Fruit fly (Drosophila melanogaster) whole organism, embryonic: ENCODE data around the gene CG17118.
A peak's percentile ranks its signal among the peaks of the same experiment; 100 is the strongest.

Experiments used
- Adf1 ChIP-seq: fragments of 200-800 bp; sonication (Bioruptor generic); IDR thresholded peaks from 2 replicates; pipeline ENCODE4 v1.3.6; 2022; ENCODE audit warnings: missing biosample characterization, missing genetic modification characterization
- B-H1 ChIP-seq: fragments of 200-800 bp; sonication (Bioruptor generic); IDR thresholded peaks from 3 replicates; pipeline ENCODE4 v1.3.6; 2022; ENCODE audit warnings: missing biosample characterization, missing genetic modification characterization
- B-H2 ChIP-seq: fragments of 200-800 bp; sonication (Bioruptor generic); optimal IDR thresholded peaks from 2 replicates; lab custom pipeline; 2018; ENCODE audit warnings: missing biosample characterization, mild to moderate bottlenecking, missing genetic modification characterization
- CG10565 ChIP-seq: fragments of 200-800 bp; sonication (Bioruptor generic); optimal IDR thresholded peaks from 3 replicates; lab custom pipeline; 2016; ENCODE audit warnings: missing biosample characterization, mild to moderate bottlenecking, missing genetic modification characterization
- CG11093 ChIP-seq: fragments of 200-800 bp; sonication (Bioruptor generic); IDR thresholded peaks from 3 replicates; pipeline ENCODE4 v1.3.6; 2022; ENCODE audit warnings: missing biosample characterization, missing genetic modification characterization
- CG11456 ChIP-seq: fragments of 200-800 bp; sonication (Bioruptor generic); IDR thresholded peaks from 3 replicates; pipeline ENCODE4 v1.3.6; 2022; ENCODE audit warnings: missing biosample characterization, missing genetic modification characterization
- CG11723 ChIP-seq: fragments of 200-800 bp; sonication (Bioruptor generic); optimal IDR thresholded peaks from 2 replicates; lab custom pipeline; 2017; ENCODE audit warnings: missing biosample characterization, mild to moderate bottlenecking, missing genetic modification characterization
- CG12071 ChIP-seq: fragments of 200-800 bp; sonication (Bioruptor generic); optimal IDR thresholded peaks from 3 replicates; lab custom pipeline; 2018; ENCODE audit warnings: missing biosample characterization, mild to moderate bottlenecking, missing genetic modification characterization
- CG12219 ChIP-seq: fragments of 200-800 bp; sonication (Bioruptor generic); optimal IDR thresholded peaks from 3 replicates; lab custom pipeline; 2018; ENCODE audit warnings: missing biosample characterization, mild to moderate bottlenecking, missing genetic modification characterization
- CG12236 ChIP-seq: fragments of 200-800 bp; sonication (Bioruptor generic); optimal IDR thresholded peaks from 2 replicates; lab custom pipeline; 2016; ENCODE audit warnings: missing biosample characterization, missing genetic modification characterization
- CG14050 ChIP-seq: fragments of 200-800 bp; sonication (Bioruptor generic); IDR thresholded peaks from 3 replicates; pipeline ENCODE4 v1.3.6; 2022; ENCODE audit warnings: missing biosample characterization, missing genetic modification characterization
- CG16813 ChIP-seq: fragments of 200-800 bp; sonication (Bioruptor generic); IDR thresholded peaks from 3 replicates; pipeline ENCODE4 v1.3.6; 2022; ENCODE audit warnings: missing biosample characterization, missing genetic modification characterization; ENCODE audit not compliant: partially characterized antibody
- CG17612 ChIP-seq: fragments of 200-800 bp; sonication (Bioruptor generic); IDR thresholded peaks from 2 replicates; pipeline ENCODE4 v1.3.6; 2022; ENCODE audit warnings: missing biosample characterization, missing genetic modification characterization
- CG18476 ChIP-seq: fragments of 200-800 bp; sonication (Bioruptor generic); optimal IDR thresholded peaks from 2 replicates; lab custom pipeline; 2016; ENCODE audit warnings: missing biosample characterization, mild to moderate bottlenecking, missing genetic modification characterization
- CG18619 ChIP-seq: fragments of 200-800 bp; sonication (Bioruptor generic); optimal IDR thresholded peaks from 3 replicates; lab custom pipeline; 2017; ENCODE audit warnings: missing biosample characterization, mild to moderate bottlenecking, missing genetic modification characterization
- CG2712 ChIP-seq: fragments of 200-800 bp; optimal IDR thresholded peaks from 3 replicates; lab custom pipeline; 2019; ENCODE audit warnings: missing biosample characterization, mild to moderate bottlenecking, missing genetic modification characterization, moderate library complexity
- CG31365 ChIP-seq: fragments of 200-800 bp; sonication (Bioruptor generic); optimal IDR thresholded peaks from 2 replicates; lab custom pipeline; 2018; ENCODE audit warnings: missing biosample characterization, mild to moderate bottlenecking, missing genetic modification characterization
- CG3847 ChIP-seq: fragments of 200-800 bp; sonication (Bioruptor generic); IDR thresholded peaks from 2 replicates; pipeline ENCODE4 v1.3.6; 2022; ENCODE audit warnings: missing biosample characterization, missing genetic modification characterization
- CG4820 ChIP-seq: fragments of 200-800 bp; sonication (Bioruptor generic); optimal IDR thresholded peaks from 3 replicates; lab custom pipeline; 2016; ENCODE audit warnings: missing biosample characterization, missing genetic modification characterization
- CG7556 ChIP-seq: fragments of 200-800 bp; sonication (Bioruptor generic); optimal IDR thresholded peaks from 2 replicates; lab custom pipeline; 2017; ENCODE audit warnings: missing biosample characterization, mild to moderate bottlenecking, missing genetic modification characterization
- CG9215 ChIP-seq: fragments of 200-800 bp; sonication (Bioruptor generic); IDR thresholded peaks from 2 replicates; pipeline ENCODE4 v1.3.6; 2022; ENCODE audit warnings: missing biosample characterization, missing genetic modification characterization
- CG9932 ChIP-seq: fragments of 200-800 bp; sonication (Bioruptor generic); IDR thresholded peaks from 2 replicates; pipeline ENCODE4 v1.3.6; 2022; ENCODE audit warnings: missing biosample characterization, missing genetic modification characterization
- Hr3 ChIP-seq: fragments of 200-800 bp; sonication (Bioruptor generic); optimal IDR thresholded peaks from 3 replicates; lab custom pipeline; 2016; ENCODE audit warnings: missing biosample characterization, missing genetic modification characterization
- MBD-R2 ChIP-seq: fragments of 200-800 bp; sonication (Bioruptor generic); IDR thresholded peaks from 2 replicates; pipeline ENCODE4 v1.3.6; 2022; ENCODE audit warnings: missing biosample characterization, missing genetic modification characterization
- MESR4 ChIP-seq: fragments of 200-800 bp; sonication (Bioruptor generic); optimal IDR thresholded peaks from 2 replicates; lab custom pipeline; 2018; ENCODE audit warnings: missing biosample characterization, mild to moderate bottlenecking, missing genetic modification characterization, moderate library complexity
- Med ChIP-seq: fragments of 200-800 bp; sonication (Bioruptor generic); peaks from one replicate; lab custom pipeline; 2016; ENCODE audit warnings: missing biosample characterization, missing genetic modification characterization, mild to moderate bottlenecking, inconsistent platforms, moderate library complexity
- NFAT ChIP-seq: fragments of 200-800 bp; sonication (Bioruptor generic); IDR thresholded peaks from 2 replicates; pipeline ENCODE4 v1.3.6; 2022; ENCODE audit warnings: missing biosample characterization, missing genetic modification characterization
- Sox100B ChIP-seq: fragments of 200-800 bp; sonication (Bioruptor generic); optimal IDR thresholded peaks from 3 replicates; lab custom pipeline; 2018; ENCODE audit warnings: missing biosample characterization, mild to moderate bottlenecking, missing genetic modification characterization
- TFAM ChIP-seq: fragments of 200-800 bp; sonication (Bioruptor generic); optimal IDR thresholded peaks from 2 replicates; lab custom pipeline; 2017; ENCODE audit warnings: missing biosample characterization, missing genetic modification characterization, inconsistent platforms
- abd-A ChIP-seq: fragments of 200-800 bp; sonication (Bioruptor generic); optimal IDR thresholded peaks from 3 replicates; lab custom pipeline; 2019; ENCODE audit warnings: missing biosample characterization, mild to moderate bottlenecking, missing genetic modification characterization, moderate library complexity
- ac ChIP-seq: fragments of 200-800 bp; sonication (Bioruptor generic); optimal IDR thresholded peaks from 3 replicates; lab custom pipeline; 2017; ENCODE audit warnings: missing biosample characterization, mild to moderate bottlenecking, missing genetic modification characterization
- cas ChIP-seq: fragments of 200-800 bp; sonication (Bioruptor generic); IDR thresholded peaks from 2 replicates; pipeline ENCODE4 v1.3.6; 2022; ENCODE audit warnings: missing biosample characterization, missing genetic modification characterization
- chinmo ChIP-seq: fragments of 200-800 bp; sonication (Bioruptor generic); IDR thresholded peaks from 4 replicates; pipeline ENCODE4 v1.3.6; 2022; ENCODE audit warnings: missing biosample characterization, missing genetic modification characterization; ENCODE audit not compliant: partially characterized antibody
- crol ChIP-seq: fragments of 200-800 bp; sonication (Bioruptor generic); IDR thresholded peaks from 2 replicates; pipeline ENCODE4 v1.3.6; 2022; ENCODE audit warnings: missing biosample characterization, missing genetic modification characterization
- crp ChIP-seq, 2 experiments: fragments of 200-800 bp; sonication (Bioruptor generic); optimal IDR thresholded peaks; 2 replicates in 1 of 2; 3 replicates in 1 of 2; lab custom pipeline; 2017; ENCODE audit warnings: missing biosample characterization in 2 of 2, missing genetic modification characterization in 2 of 2, mild to moderate bottlenecking in 1 of 2, moderate library complexity in 1 of 2
- gt ChIP-seq: fragments of 200-800 bp; sonication (Bioruptor generic); IDR thresholded peaks from 2 replicates; pipeline ENCODE4 v1.3.6; 2022; ENCODE audit warnings: missing biosample characterization, missing genetic modification characterization
- ham ChIP-seq: fragments of 200-800 bp; sonication (Bioruptor generic); IDR thresholded peaks from 2 replicates; pipeline ENCODE4 v1.3.6; 2022; ENCODE audit warnings: missing biosample characterization, missing genetic modification characterization
- insv ChIP-seq, 2 experiments: fragments of 200-800 bp; sonication (Bioruptor generic); optimal IDR thresholded peaks; 3 replicates each; lab custom pipeline; 2016 to 2018; ENCODE audit warnings: missing biosample characterization in 2 of 2, missing genetic modification characterization in 2 of 2
- ken ChIP-seq: fragments of 200-800 bp; sonication (Bioruptor generic); IDR thresholded peaks from 3 replicates; pipeline ENCODE4 v1.3.6; 2022; ENCODE audit warnings: missing biosample characterization, missing genetic modification characterization
- lmd ChIP-seq: fragments of 200-800 bp; sonication (Bioruptor generic); IDR thresholded peaks from 2 replicates; pipeline ENCODE4 v1.3.6; 2022; ENCODE audit warnings: missing biosample characterization, missing genetic modification characterization
- nom ChIP-seq: fragments of 200-800 bp; sonication (Bioruptor generic); optimal IDR thresholded peaks from 2 replicates; lab custom pipeline; 2017; ENCODE audit warnings: missing biosample characterization, missing genetic modification characterization, mild to moderate bottlenecking, moderate library complexity, missing genetic modification reagents
- prd ChIP-seq, 3 experiments: fragments of >200 bp in 2 of 3; fragments of 200-800 bp in 1 of 3; sonication (Bioruptor generic) in 1 of 3; optimal IDR thresholded peaks in 2 of 3; IDR thresholded peaks in 1 of 3; 2 replicates in 2 of 3; 3 replicates in 1 of 3; pipeline versions ENCODE4 v1.3.6 to Lab custom; 2017 to 2022; ENCODE audit warnings: missing biosample characterization in 1 of 3, missing genetic modification characterization in 1 of 3
- seq ChIP-seq: fragments of 200-800 bp; sonication (Bioruptor generic); IDR thresholded peaks from 2 replicates; pipeline ENCODE4 v1.3.6; 2022; ENCODE audit warnings: missing biosample characterization, missing genetic modification characterization
- shn ChIP-seq: fragments of 200-800 bp; sonication (Bioruptor generic); optimal IDR thresholded peaks from 3 replicates; lab custom pipeline; 2016; ENCODE audit warnings: missing biosample characterization, missing genetic modification characterization
- sisA ChIP-seq: fragments of 200-800 bp; sonication (Bioruptor generic); IDR thresholded peaks from 2 replicates; pipeline ENCODE4 v1.3.6; 2022; ENCODE audit warnings: missing biosample characterization, missing genetic modification characterization
- sr ChIP-seq: fragments of 200-800 bp; sonication (Bioruptor generic); IDR thresholded peaks from 3 replicates; pipeline ENCODE4 v1.3.6; 2022; ENCODE audit warnings: missing biosample characterization, missing genetic modification characterization
- trh ChIP-seq: fragments of 200-800 bp; sonication (Bioruptor generic); optimal IDR thresholded peaks from 2 replicates; lab custom pipeline; 2016; ENCODE audit warnings: missing biosample characterization, missing genetic modification characterization
- vvl ChIP-seq: fragments of 200-800 bp; sonication (Bioruptor generic); IDR thresholded peaks from 2 replicates; pipeline ENCODE4 v1.3.6; 2022; ENCODE audit warnings: missing biosample characterization, missing genetic modification characterization

The CG17118 gene

DNA sequence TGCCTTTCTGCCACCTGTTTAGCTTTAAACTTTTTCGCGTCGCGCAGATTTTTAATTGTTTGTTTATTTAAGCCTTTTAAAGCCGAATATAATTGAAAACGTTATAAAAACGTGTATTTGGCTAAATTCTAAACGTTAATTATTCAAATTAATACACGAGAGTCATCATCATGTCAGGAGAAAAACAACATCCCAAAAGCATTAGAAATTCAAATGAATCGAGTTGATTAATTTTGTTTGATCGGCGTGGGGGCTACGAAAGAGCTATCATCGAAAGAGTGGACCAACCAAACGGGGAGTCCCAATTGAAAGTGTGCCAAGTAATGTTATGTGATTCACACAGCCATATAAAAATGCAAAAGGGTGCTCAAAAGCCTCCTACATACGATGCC is 42.3 kb upstream of the CG17118 start:
- peak; percentile 61; the same call in 1 of the 2 replicates for TF ChIP-seq vvl (GFP tag; lab: Robert Waterston, UW)
- no peak for TF ChIP-seq Hr3
- TF ChIP-seq CG11093 (GFP tag; lab: Robert Waterston, UW), result no peak
- no peak for TF ChIP-seq CG14050 (GFP tag; lab: Robert Waterston, UW)
- no peak for TF ChIP-seq gt (GFP tag; lab: Robert Waterston, UW)
- no peak for TF ChIP-seq trh (GFP tag; lab: Kevin White, UChicago)
- TF ChIP-seq CG12219, result no peak
- no peak for TF ChIP-seq CG16813 (GFP tag; lab: Robert Waterston, UW)
- no peak for TF ChIP-seq seq
- no peak for TF ChIP-seq ac (GFP tag; lab: Kevin White, UChicago)
- no peak for TF ChIP-seq ken
- TF ChIP-seq TFAM, result no peak
- TF ChIP-seq crol (GFP tag; lab: Robert Waterston, UW), result no peak
- TF ChIP-seq Adf1 (GFP tag; lab: Robert Waterston, UW), result no peak
- no peak for TF ChIP-seq B-H1 (GFP tag; lab: Robert Waterston, UW)
- TF ChIP-seq abd-A (tag; lab: Kevin White, UChicago), result peak; percentile 56

- peak; percentile 53; the same call in 1 of the 3 replicates for TF ChIP-seq CG11456 (GFP tag; lab: Robert Waterston, UW)
- no peak for TF ChIP-seq lmd (GFP tag; lab: Robert Waterston, UW)
- TF ChIP-seq CG17612 (GFP tag; lab: Robert Waterston, UW), result 0 out of 2 replicates have a peak, but pooled peaks have one; percentile 20
- 0 out of 2 replicates have a peak, but pooled peaks have one; percentile 27 for TF ChIP-seq cas (GFP tag; lab: Robert Waterston, UW)
- TF ChIP-seq CG3847 (GFP tag; lab: Robert Waterston, UW), result 0 out of 2 replicates have a peak, but pooled peaks have one; percentile 11
- peak; percentile 28 for TF ChIP-seq Med (GFP tag; lab: Kevin White, UChicago)
- TF ChIP-seq prd (optimal IDR thresholded peaks at IDR 0.05; lab: Kevin White, UChicago), result no peak
- 0 out of 3 replicates have a peak, but pooled peaks have one; percentile 5 for TF ChIP-seq prd (GFP tag; IDR thresholded peaks at IDR 0.05; lab: Robert Waterston, UW)
- TF ChIP-seq CG31365 (tag; lab: Kevin White, UChicago), result no peak
- TF ChIP-seq sr (GFP tag; lab: Robert Waterston, UW), result peak; percentile 73; the same call in 2 of the 3 replicates
- no peak for TF ChIP-seq CG18619 (GFP tag; lab: Kevin White, UChicago)
- TF ChIP-seq NFAT (GFP tag; lab: Robert Waterston, UW), result 0 out of 2 replicates have a peak, but pooled peaks have one; percentile 16
- TF ChIP-seq B-H2 (GFP tag; lab: Kevin White, UChicago), result no peak
- no peak for TF ChIP-seq insv (GFP tag; optimal IDR thresholded peaks at IDR 0.05; lab: Kevin White, UChicago)
- TF ChIP-seq chinmo (GFP tag; lab: Robert Waterston, UW), result 0 out of 4 replicates have a peak, but pooled peaks have one; percentile 18
- peak; percentile 28; the same call in 1 of the 2 replicates for TF ChIP-seq CG9932
- TF ChIP-seq CG4820 (GFP tag; lab: Kevin White, UChicago), result no peak
- TF ChIP-seq sisA (GFP tag; lab: Robert Waterston, UW), result 0 out of 2 replicates have a peak, but pooled peaks have one; percentile 15
Observed at dm6 chr2L:10688764-10689163, 41.3 kb upstream of the CG17118 start.

DNA sequence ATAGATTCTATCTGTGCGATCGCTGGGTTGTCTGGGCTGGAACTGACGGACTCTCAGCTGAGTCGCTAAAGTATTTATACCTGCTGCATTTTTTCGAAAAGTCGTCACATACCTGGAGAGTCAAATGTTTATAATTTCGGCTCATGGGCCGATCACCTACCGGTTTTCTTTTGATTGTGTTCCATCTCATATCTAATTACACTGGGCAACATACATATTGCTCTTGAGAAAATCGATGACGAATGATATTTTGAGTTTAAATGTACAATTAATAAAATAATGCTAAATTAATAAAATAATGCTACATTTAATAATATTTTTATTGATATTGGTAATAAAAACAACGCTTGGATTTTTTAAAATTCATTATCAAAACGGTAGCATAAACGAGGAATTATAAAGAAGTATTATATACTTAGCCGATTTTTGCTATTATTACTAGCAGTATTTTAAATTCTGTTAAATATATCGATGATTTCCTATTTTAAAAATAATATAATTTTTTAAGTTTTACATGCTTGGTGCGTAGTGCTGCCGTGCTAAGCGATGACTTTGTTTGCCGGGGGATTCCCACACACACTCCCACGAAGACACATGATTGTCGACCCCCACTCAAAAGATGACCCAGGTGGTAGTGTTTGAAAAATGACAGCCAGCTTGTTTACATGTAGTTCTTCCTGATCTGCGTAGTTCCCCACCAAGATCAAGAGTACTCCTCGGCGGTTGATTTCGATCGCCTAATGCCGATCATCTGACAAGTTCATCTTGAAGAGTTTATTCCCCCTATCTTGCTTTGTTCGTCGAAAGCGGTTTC is 40.6 kb upstream of the CG17118 start, which contains the start of gene CG7294:
Gene CG7294, minus strand, starts transcription at position 51 of the 814 bp plus-strand sequence.
- TF ChIP-seq CG12236 (no peak), CG2712 (tag; lab: Kevin White, UChicago) (peak; percentile 63), shn (GFP tag; lab: Kevin White, UChicago) (no peak), Sox100B (peak; percentile 55), CG11723 (GFP tag; lab: Kevin White, UChicago) (no peak), crp (GFP tag; optimal IDR thresholded peaks at IDR 0.05; lab: Kevin White, UChicago) (no peak), MBD-R2 (GFP tag; lab: Robert Waterston, UW) (no peak), MESR4 (GFP tag; lab: Kevin White, UChicago) (no peak), CG12071 (GFP tag; lab: Kevin White, UChicago) (no peak), nom (GFP tag; lab: Kevin White, UChicago) (no peak), CG7556 (GFP tag; lab: Kevin White, UChicago) (peak; percentile 49), CG9215 (GFP tag; lab: Robert Waterston, UW) (no peak), CG18476 (no peak), CG10565 (no peak), ham (GFP tag; lab: Robert Waterston, UW) (no peak)
